Fruit fly (Drosophila melanogaster) whole organism, embryonic: Measurements from ENCODE around the gene MSAmiP.
A peak's percentile ranks its signal among the peaks of the same experiment; 100 is the strongest.

ENCODE experiments used
- Adf1 ChIP-seq: fragments of 200-800 bp; sonication (Bioruptor generic); IDR thresholded peaks from 2 replicates; pipeline ENCODE4 v1.3.6; 2022; ENCODE audit warnings: missing biosample characterization, missing genetic modification characterization
- CG10267 ChIP-seq: fragments of 200-800 bp; sonication (Bioruptor generic); optimal IDR thresholded peaks from 2 replicates; lab custom pipeline; 2018; ENCODE audit warnings: missing biosample characterization, mild to moderate bottlenecking, missing genetic modification characterization, moderate library complexity
- CG10543 ChIP-seq: fragments of 200-800 bp; sonication (Bioruptor generic); optimal IDR thresholded peaks from 3 replicates; lab custom pipeline; 2017; ENCODE audit warnings: missing biosample characterization, mild to moderate bottlenecking, missing genetic modification characterization, moderate library complexity
- CG12236 ChIP-seq: fragments of 200-800 bp; sonication (Bioruptor generic); optimal IDR thresholded peaks from 2 replicates; lab custom pipeline; 2016; ENCODE audit warnings: missing biosample characterization, missing genetic modification characterization
- CG12659 ChIP-seq: fragments of 200-800 bp; sonication (Bioruptor generic); optimal IDR thresholded peaks from 3 replicates; lab custom pipeline; 2017; ENCODE audit warnings: mild to moderate bottlenecking, missing biosample characterization, missing genetic modification reagents, missing genetic modification characterization
- CG1603 ChIP-seq: fragments of 200-800 bp; sonication (Bioruptor generic); optimal IDR thresholded peaks from 2 replicates; lab custom pipeline; 2019; ENCODE audit warnings: missing biosample characterization, mild to moderate bottlenecking, missing genetic modification characterization, moderate library complexity
- CG1647 ChIP-seq: fragments of 200-800 bp; sonication (Bioruptor generic); optimal IDR thresholded peaks from 3 replicates; lab custom pipeline; 2016; ENCODE audit warnings: missing biosample characterization, missing genetic modification characterization
- CG17328 ChIP-seq: fragments of 200-800 bp; sonication (Bioruptor generic); IDR thresholded peaks from 2 replicates; pipeline ENCODE4 v1.3.6; 2022; ENCODE audit warnings: missing biosample characterization, missing genetic modification characterization
- CG17359 ChIP-seq: fragments of 200-800 bp; sonication (Bioruptor generic); optimal IDR thresholded peaks from 3 replicates; lab custom pipeline; 2018; ENCODE audit warnings: missing biosample characterization, mild to moderate bottlenecking, missing genetic modification characterization, moderate library complexity
- CG17612 ChIP-seq: fragments of 200-800 bp; sonication (Bioruptor generic); IDR thresholded peaks from 2 replicates; pipeline ENCODE4 v1.3.6; 2022; ENCODE audit warnings: missing biosample characterization, missing genetic modification characterization
- CG18011 ChIP-seq: fragments of 200-800 bp; sonication (Bioruptor generic); optimal IDR thresholded peaks from 2 replicates; lab custom pipeline; 2017; ENCODE audit warnings: missing biosample characterization, missing genetic modification characterization, mild to moderate bottlenecking, moderate library complexity, missing genotype
- CG2678 ChIP-seq: fragments of 200-800 bp; sonication (Bioruptor generic); optimal IDR thresholded peaks from 3 replicates; lab custom pipeline; 2019; ENCODE audit warnings: missing biosample characterization, mild to moderate bottlenecking, missing genetic modification characterization, moderate library complexity
- CG31441 ChIP-seq: fragments of 200-800 bp; sonication (Bioruptor generic); IDR thresholded peaks from 2 replicates; pipeline ENCODE4 v1.3.6; 2022; ENCODE audit warnings: missing biosample characterization, missing genetic modification characterization
- CG3281 ChIP-seq: fragments of 200-800 bp; sonication (Bioruptor generic); optimal IDR thresholded peaks from 3 replicates; lab custom pipeline; 2017; ENCODE audit warnings: missing biosample characterization, mild to moderate bottlenecking, missing genetic modification characterization
- CG42726 ChIP-seq: fragments of 200-800 bp; sonication (Bioruptor generic); IDR thresholded peaks from 2 replicates; pipeline ENCODE4 v1.3.6; 2022; ENCODE audit warnings: missing biosample characterization, missing genetic modification characterization; ENCODE audit not compliant: partially characterized antibody
- CG6175 ChIP-seq: fragments of 200-800 bp; sonication (Bioruptor generic); IDR thresholded peaks from 3 replicates; pipeline ENCODE4 v1.3.6; 2022; ENCODE audit warnings: missing biosample characterization, missing genetic modification characterization
- CG7745 ChIP-seq: fragments of 200-800 bp; sonication (Bioruptor generic); optimal IDR thresholded peaks from 2 replicates; lab custom pipeline; 2018; ENCODE audit warnings: missing biosample characterization, mild to moderate bottlenecking, missing genetic modification characterization, moderate library complexity
- CG7839 ChIP-seq: fragments of 200-800 bp; sonication (Bioruptor generic); optimal IDR thresholded peaks from 3 replicates; lab custom pipeline; 2018; ENCODE audit warnings: missing biosample characterization, mild to moderate bottlenecking, missing genetic modification characterization, moderate library complexity
- CG8478 ChIP-seq: fragments of >200 bp; optimal IDR thresholded peaks from 2 replicates; lab custom pipeline; 2018
- CG9727 ChIP-seq: fragments of 200-800 bp; sonication (Bioruptor generic); optimal IDR thresholded peaks from 3 replicates; lab custom pipeline; 2017; ENCODE audit warnings: missing biosample characterization, mild to moderate bottlenecking, missing genetic modification characterization
- CG9876 ChIP-seq: fragments of 200-800 bp; sonication (Bioruptor generic); optimal IDR thresholded peaks from 2 replicates; lab custom pipeline; 2016; ENCODE audit warnings: missing biosample characterization, missing genetic modification characterization
- CG9932 ChIP-seq: fragments of 200-800 bp; sonication (Bioruptor generic); IDR thresholded peaks from 2 replicates; pipeline ENCODE4 v1.3.6; 2022; ENCODE audit warnings: missing biosample characterization, missing genetic modification characterization
- Doc3 ChIP-seq: fragments of 200-800 bp; sonication (Bioruptor generic); IDR thresholded peaks from 3 replicates; pipeline ENCODE4 v1.3.6; 2022; ENCODE audit warnings: missing biosample characterization, missing genetic modification characterization; ENCODE audit not compliant: partially characterized antibody
- Fer2 ChIP-seq: fragments of 200-800 bp; sonication (Bioruptor generic); optimal IDR thresholded peaks from 2 replicates; lab custom pipeline; 2018; ENCODE audit warnings: missing biosample characterization, mild to moderate bottlenecking, missing genetic modification characterization, moderate library complexity
- Hr51 ChIP-seq, 2 experiments: fragments of 200-800 bp; sonication (Bioruptor generic); optimal IDR thresholded peaks; 2 replicates in 1 of 2; 3 replicates in 1 of 2; lab custom pipeline; 2016 to 2018; ENCODE audit warnings: missing biosample characterization in 2 of 2, missing genetic modification characterization in 2 of 2, mild to moderate bottlenecking in 1 of 2, moderate library complexity in 1 of 2
- Lhr ChIP-seq: fragments of 200-800 bp; sonication (Bioruptor generic); optimal IDR thresholded peaks from 3 replicates; lab custom pipeline; 2017; ENCODE audit warnings: mild to moderate bottlenecking, missing biosample characterization, missing genetic modification reagents, missing genetic modification characterization
- Oli ChIP-seq: fragments of 200-800 bp; sonication (Bioruptor generic); optimal IDR thresholded peaks from 2 replicates; lab custom pipeline; 2018; ENCODE audit warnings: missing biosample characterization, mild to moderate bottlenecking, missing genetic modification characterization, moderate library complexity
- Sox100B ChIP-seq: fragments of 200-800 bp; sonication (Bioruptor generic); optimal IDR thresholded peaks from 3 replicates; lab custom pipeline; 2018; ENCODE audit warnings: missing biosample characterization, mild to moderate bottlenecking, missing genetic modification characterization
- Tbp ChIP-seq: fragments of >200 bp; optimal IDR thresholded peaks from 2 replicates; lab custom pipeline; 2018; ENCODE audit warnings: missing biosample characterization, missing genetic modification characterization
- amos ChIP-seq: fragments of 200-800 bp; sonication (Bioruptor generic); IDR thresholded peaks from 2 replicates; pipeline ENCODE4 v1.3.6; 2022; ENCODE audit warnings: missing biosample characterization, missing genetic modification characterization; ENCODE audit not compliant: partially characterized antibody
- az2 ChIP-seq: fragments of 200-800 bp; sonication (Bioruptor generic); optimal IDR thresholded peaks from 3 replicates; lab custom pipeline; 2016; ENCODE audit warnings: missing biosample characterization, missing genetic modification characterization
- dmrt11E ChIP-seq: fragments of 200-800 bp; sonication (Bioruptor generic); optimal IDR thresholded peaks from 3 replicates; lab custom pipeline; 2018; ENCODE audit warnings: missing biosample characterization, mild to moderate bottlenecking, missing genetic modification characterization, moderate library complexity
- dmrt99B ChIP-seq: fragments of 200-800 bp; sonication (Bioruptor generic); optimal IDR thresholded peaks from 2 replicates; lab custom pipeline; 2018; ENCODE audit warnings: missing biosample characterization, mild to moderate bottlenecking, missing genetic modification characterization, moderate library complexity
- dpn ChIP-seq, 2 experiments: fragments of 200-800 bp; sonication (Bioruptor generic); optimal IDR thresholded peaks; 3 replicates each; lab custom pipeline; 2016; ENCODE audit warnings: missing biosample characterization in 2 of 2, missing genetic modification characterization in 2 of 2
- ftz-f1 ChIP-seq: fragments of 200-800 bp; sonication (Bioruptor generic); optimal IDR thresholded peaks from 2 replicates; lab custom pipeline; 2016; ENCODE audit warnings: missing biosample characterization, missing genetic modification characterization
- fu2 ChIP-seq: fragments of 200-800 bp; sonication (Bioruptor generic); optimal IDR thresholded peaks from 2 replicates; lab custom pipeline; 2016; ENCODE audit warnings: missing biosample characterization, missing genetic modification characterization
- jing ChIP-seq: fragments of 200-800 bp; sonication (Bioruptor generic); optimal IDR thresholded peaks from 2 replicates; lab custom pipeline; 2018; ENCODE audit warnings: missing biosample characterization, mild to moderate bottlenecking, missing genetic modification characterization
- kni ChIP-seq: fragments of 200-800 bp; sonication (Bioruptor generic); optimal IDR thresholded peaks from 3 replicates; lab custom pipeline; 2017; ENCODE audit warnings: mild to moderate bottlenecking, missing biosample characterization, missing genetic modification reagents, missing genetic modification characterization
- lola ChIP-seq, 3 experiments: fragments of >200 bp in 2 of 3; fragments of 200-800 bp in 1 of 3; sonication (Bioruptor generic) in 1 of 3; optimal IDR thresholded peaks; 2 replicates each; lab custom pipeline; 2017 to 2019; ENCODE audit warnings: missing biosample characterization in 3 of 3, missing genetic modification characterization in 3 of 3, mild to moderate bottlenecking in 1 of 3, moderate library complexity in 1 of 3
- nau ChIP-seq: fragments of 200-800 bp; sonication (Bioruptor generic); optimal IDR thresholded peaks from 3 replicates; lab custom pipeline; 2017; ENCODE audit warnings: missing biosample characterization, mild to moderate bottlenecking, missing genetic modification characterization, missing genetic modification reagents
- otp ChIP-seq: fragments of 200-800 bp; sonication (Bioruptor generic); IDR thresholded peaks from 3 replicates; pipeline ENCODE4, ENCODE4 v1.3.6; 2022; ENCODE audit warnings: missing biosample characterization, missing genetic modification characterization
- peb ChIP-seq: fragments of 200-800 bp; sonication (Bioruptor generic); IDR thresholded peaks from 2 replicates; pipeline ENCODE4 v1.3.6; 2022; ENCODE audit warnings: missing biosample characterization, missing genetic modification characterization
- row ChIP-seq: fragments of 200-800 bp; sonication (Bioruptor generic); IDR thresholded peaks from 3 replicates; pipeline ENCODE4 v1.3.6; 2022; ENCODE audit warnings: missing biosample characterization, missing genetic modification characterization
- sens-2 ChIP-seq: fragments of 200-800 bp; sonication (Bioruptor generic); IDR thresholded peaks from 2 replicates; pipeline ENCODE4 v1.3.6; 2022; ENCODE audit warnings: missing biosample characterization, missing genetic modification characterization
- sna ChIP-seq: fragments of 200-800 bp; sonication (Bioruptor generic); IDR thresholded peaks from 2 replicates; pipeline ENCODE4 v1.3.6; 2022; ENCODE audit warnings: missing biosample characterization, missing genetic modification characterization; ENCODE audit not compliant: partially characterized antibody
- tin ChIP-seq: fragments of 200-800 bp; sonication (Bioruptor generic); optimal IDR thresholded peaks from 3 replicates; lab custom pipeline; 2016; ENCODE audit warnings: missing biosample characterization, missing genetic modification characterization
- vfl ChIP-seq: fragments of 200-800 bp; sonication (Bioruptor generic); optimal IDR thresholded peaks from 2 replicates; lab custom pipeline; 2016; ENCODE audit warnings: missing biosample characterization, missing genetic modification characterization
- vnd ChIP-seq: fragments of 200-800 bp; sonication (Bioruptor generic); IDR thresholded peaks from 3 replicates; pipeline ENCODE4 v1.3.6; 2022; ENCODE audit warnings: missing biosample characterization, missing genetic modification characterization; ENCODE audit not compliant: partially characterized antibody

The MSAmiP gene

dm6 chr3R:16872980-16873765, 22.9 kb downstream of the MSAmiP start (continued):
- TF ChIP-seq CG10543 (GFP tag; lab: Kevin White, UChicago) (peak; percentile 48), fu2 (GFP tag; lab: Kevin White, UChicago) (no peak), CG9727 (GFP tag; lab: Kevin White, UChicago) (peak; percentile 29), CG42726 (no peak), ftz-f1 (GFP tag; lab: Kevin White, UChicago) (peak; percentile 66), otp (no peak), amos (GFP tag; lab: Robert Waterston, UW) (no peak), sna (no peak), CG17612 (no peak), CG9932 (GFP tag; lab: Robert Waterston, UW) (0 out of 2 replicates have a peak, but pooled peaks have one; percentile 29), Oli (tag; lab: Kevin White, UChicago) (peak; percentile 44), CG12659 (peak; percentile 20), CG1647 (no peak), jing (no peak), tin (GFP tag; lab: Kevin White, UChicago) (no peak), lola (GFP tag; optimal IDR thresholded peaks at IDR 0.05; lab: Kevin White, UChicago) (peak in 1 of 3 experiments; percentile 38), Tbp (no peak), kni (GFP tag; lab: Kevin White, UChicago) (peak; percentile 46), CG1603 (tag; lab: Kevin White, UChicago) (no peak), az2 (GFP tag; lab: Kevin White, UChicago) (no peak), CG7745 (tag; lab: Kevin White, UChicago) (no peak), Adf1 (no peak), CG3281 (GFP tag; lab: Kevin White, UChicago) (peak; percentile 16), dmrt99B (peak; percentile 17), Hr51 (GFP tag; optimal IDR thresholded peaks at IDR 0.05; lab: Kevin White, UChicago) (peak in 1 of 2 experiments; percentile 53), Doc3 (GFP tag; lab: Robert Waterston, UW) (no peak), CG17359 (no peak), CG7839 (tag; lab: Kevin White, UChicago) (peak; percentile 36), sens-2 (GFP tag; lab: Robert Waterston, UW) (no peak), CG2678 (tag; lab: Kevin White, UChicago) (peak; percentile 63), vnd (GFP tag; lab: Robert Waterston, UW) (no peak), CG6175 (0 out of 3 replicates have a peak, but pooled peaks have one; percentile 17), row (peak; percentile 18; the same call in 1 of the 3 replicates), Sox100B (GFP tag; lab: Kevin White, UChicago) (peak; percentile 31), nau (GFP tag; lab: Kevin White, UChicago) (no peak), CG10267 (tag; lab: Kevin White, UChicago) (peak; percentile 2), Fer2 (tag; lab: Kevin White, UChicago) (no peak), dpn (GFP tag; optimal IDR thresholded peaks at IDR 0.05; lab: Kevin White, UChicago) (peak in 1 of 2 experiments; percentile 19), vfl (GFP tag; lab: Kevin White, UChicago) (no peak), peb (GFP tag; lab: Robert Waterston, UW) (no peak), CG17328 (GFP tag; lab: Robert Waterston, UW) (no peak), CG12236 (GFP tag; lab: Kevin White, UChicago) (no peak), CG9876 (no peak), CG31441 (0 out of 2 replicates have a peak, but pooled peaks have one; percentile 9), CG18011 (GFP tag; lab: Kevin White, UChicago) (no peak), Lhr (GFP tag; lab: Kevin White, UChicago) (no peak), dmrt11E (tag; lab: Kevin White, UChicago) (no peak), CG8478 (lab: Kevin White, UChicago) (no peak)
